Worm (Caenorhabditis elegans): ENCODE measurements around the gene ZK809.5.

DNA sequence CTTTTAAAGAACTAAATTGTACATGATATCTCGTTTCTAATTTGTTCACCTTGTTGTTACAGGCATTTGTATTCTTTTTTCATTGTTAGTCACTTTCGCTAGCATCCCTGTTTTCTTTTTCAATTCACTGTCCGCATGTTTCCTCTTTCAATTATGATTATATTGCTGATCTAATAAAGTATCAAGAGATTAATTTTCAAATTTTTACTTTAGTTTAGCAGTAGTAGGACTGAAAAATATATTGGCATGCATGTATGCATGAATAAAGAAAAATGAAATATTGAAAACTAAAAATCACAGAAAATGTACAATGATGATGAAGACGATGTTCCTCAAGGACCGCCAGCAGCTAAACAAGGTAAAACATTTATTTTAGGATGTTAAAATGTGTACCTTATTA is 18.5 kb upstream of the ZK809.5 start, which contains the start of gene rbm-17:
- TF ChIP-seq him-1 (tag; optimal IDR thresholded peaks at IDR 0.05) (no peak), dao-5 (tag; optimal IDR thresholded peaks at IDR 0.05) (no peak)
